Fruit fly (Drosophila melanogaster) whole organism, embryonic: Measurements from ENCODE around the gene Ugt35A1.
A peak's percentile ranks its signal among the peaks of the same experiment; 100 is the strongest.

ENCODE experiments used
- Abd-B ChIP-seq: fragments of 200-800 bp; sonication (Bioruptor generic); optimal IDR thresholded peaks from 2 replicates; lab custom pipeline; 2018; ENCODE audit warnings: missing biosample characterization, mild to moderate bottlenecking, missing genetic modification characterization, moderate library complexity
- B-H1 ChIP-seq: fragments of 200-800 bp; sonication (Bioruptor generic); IDR thresholded peaks from 3 replicates; pipeline ENCODE4 v1.3.6; 2022; ENCODE audit warnings: missing biosample characterization, missing genetic modification characterization
- BEAF-32 ChIP-seq: fragments of 200-800 bp; sonication (Bioruptor generic); optimal IDR thresholded peaks from 3 replicates; lab custom pipeline; 2017; ENCODE audit warnings: missing biosample characterization, missing genetic modification characterization, mild to moderate bottlenecking, moderate library complexity, missing genetic modification reagents
- BtbVII ChIP-seq: fragments of 200-800 bp; sonication (Bioruptor generic); optimal IDR thresholded peaks from 3 replicates; lab custom pipeline; 2017; ENCODE audit warnings: missing biosample characterization, mild to moderate bottlenecking, missing genetic modification characterization
- CG12391 ChIP-seq: fragments of 200-800 bp; sonication (Bioruptor generic); optimal IDR thresholded peaks from 3 replicates; lab custom pipeline; 2018; ENCODE audit warnings: missing biosample characterization, mild to moderate bottlenecking, missing genetic modification characterization, moderate library complexity
- CG12659 ChIP-seq: fragments of 200-800 bp; sonication (Bioruptor generic); optimal IDR thresholded peaks from 3 replicates; lab custom pipeline; 2017; ENCODE audit warnings: mild to moderate bottlenecking, missing biosample characterization, missing genetic modification reagents, missing genetic modification characterization
- CG14965 ChIP-seq: fragments of 200-800 bp; sonication (Bioruptor generic); optimal IDR thresholded peaks from 2 replicates; lab custom pipeline; 2016; ENCODE audit warnings: missing biosample characterization, missing genetic modification characterization, borderline replicate concordance
- CG16863 ChIP-seq: fragments of 200-800 bp; sonication (Bioruptor generic); optimal IDR thresholded peaks from 3 replicates; lab custom pipeline; 2016; ENCODE audit warnings: missing biosample characterization, missing genetic modification characterization
- CG17612 ChIP-seq: fragments of 200-800 bp; sonication (Bioruptor generic); IDR thresholded peaks from 2 replicates; pipeline ENCODE4 v1.3.6; 2022; ENCODE audit warnings: missing biosample characterization, missing genetic modification characterization
- CG18599 ChIP-seq: fragments of 200-800 bp; sonication (Bioruptor generic); optimal IDR thresholded peaks from 3 replicates; lab custom pipeline; 2017; ENCODE audit warnings: missing biosample characterization, missing genetic modification characterization, mild to moderate bottlenecking, moderate library complexity, missing genetic modification reagents
- CG2116 ChIP-seq: fragments of 200-800 bp; sonication (Bioruptor generic); optimal IDR thresholded peaks from 3 replicates; lab custom pipeline; 2018; ENCODE audit warnings: missing biosample characterization, mild to moderate bottlenecking, missing genetic modification characterization
- CG2199 ChIP-seq: fragments of 200-800 bp; sonication (Bioruptor generic); IDR thresholded peaks from 3 replicates; pipeline ENCODE4 v1.3.6; 2022; ENCODE audit warnings: missing biosample characterization, missing genetic modification characterization
- CG31441 ChIP-seq: fragments of 200-800 bp; sonication (Bioruptor generic); IDR thresholded peaks from 2 replicates; pipeline ENCODE4 v1.3.6; 2022; ENCODE audit warnings: missing biosample characterization, missing genetic modification characterization
- CG32772 ChIP-seq: fragments of 200-800 bp; sonication (Bioruptor generic); IDR thresholded peaks from 2 replicates; pipeline ENCODE4 v1.3.6; 2022; ENCODE audit warnings: missing biosample characterization, missing genetic modification characterization
- CG4617 ChIP-seq: fragments of 200-800 bp; sonication (Bioruptor generic); optimal IDR thresholded peaks from 3 replicates; lab custom pipeline; 2016; ENCODE audit warnings: missing biosample characterization, missing genetic modification characterization, borderline replicate concordance
- CG7745 ChIP-seq: fragments of 200-800 bp; sonication (Bioruptor generic); optimal IDR thresholded peaks from 2 replicates; lab custom pipeline; 2018; ENCODE audit warnings: missing biosample characterization, mild to moderate bottlenecking, missing genetic modification characterization, moderate library complexity
- CG7786 ChIP-seq: fragments of 200-800 bp; sonication (Bioruptor generic); optimal IDR thresholded peaks from 2 replicates; lab custom pipeline; 2016; ENCODE audit warnings: missing biosample characterization, missing genetic modification characterization
- CG8359 ChIP-seq: fragments of 200-800 bp; sonication (Bioruptor generic); optimal IDR thresholded peaks from 2 replicates; lab custom pipeline; 2017; ENCODE audit warnings: missing biosample characterization, mild to moderate bottlenecking, missing genetic modification characterization, borderline replicate concordance
- CG8924 ChIP-seq: fragments of 200-800 bp; optimal IDR thresholded peaks from 3 replicates; lab custom pipeline; 2019; ENCODE audit warnings: missing biosample characterization, mild to moderate bottlenecking, missing genetic modification characterization, moderate library complexity
- D19B ChIP-seq: fragments of 200-800 bp; sonication (Bioruptor generic); optimal IDR thresholded peaks from 2 replicates; lab custom pipeline; 2017; ENCODE audit warnings: missing biosample characterization, mild to moderate bottlenecking, missing genetic modification characterization
- Deaf1 ChIP-seq: fragments of 200-800 bp; optimal IDR thresholded peaks from 3 replicates; lab custom pipeline; 2019; ENCODE audit warnings: missing biosample characterization, mild to moderate bottlenecking, missing genetic modification characterization, moderate library complexity
- Dll ChIP-seq: fragments of 200-800 bp; sonication (Bioruptor generic); IDR thresholded peaks from 4 replicates; pipeline ENCODE4 v1.3.6; 2022; ENCODE audit warnings: missing biosample characterization, missing genetic modification characterization; ENCODE audit not compliant: partially characterized antibody
- Ets65A ChIP-seq: fragments of 200-800 bp; sonication (Bioruptor generic); peaks from one replicate; lab custom pipeline; 2016; ENCODE audit warnings: missing biosample characterization, missing genetic modification characterization
- H15 ChIP-seq: fragments of 200-800 bp; sonication (Bioruptor generic); IDR thresholded peaks from 3 replicates; pipeline ENCODE4 v1.3.6; 2022; ENCODE audit warnings: missing biosample characterization, missing genetic modification characterization
- Hmr ChIP-seq: fragments of 200-800 bp; sonication (Bioruptor generic); optimal IDR thresholded peaks from 3 replicates; lab custom pipeline; 2017; ENCODE audit warnings: mild to moderate bottlenecking, missing biosample characterization, missing genetic modification reagents, missing genetic modification characterization
- MBD-R2 ChIP-seq: fragments of 200-800 bp; sonication (Bioruptor generic); IDR thresholded peaks from 2 replicates; pipeline ENCODE4 v1.3.6; 2022; ENCODE audit warnings: missing biosample characterization, missing genetic modification characterization
- MTF-1 ChIP-seq: fragments of 200-800 bp; sonication (Bioruptor generic); optimal IDR thresholded peaks from 2 replicates; lab custom pipeline; 2018; ENCODE audit warnings: missing biosample characterization, mild to moderate bottlenecking, missing genetic modification characterization, borderline replicate concordance
- Max ChIP-seq: fragments of 200-800 bp; sonication (Bioruptor generic); optimal IDR thresholded peaks from 2 replicates; lab custom pipeline; 2016; ENCODE audit warnings: missing biosample characterization, mild to moderate bottlenecking, missing genetic modification characterization
- Sin3A ChIP-seq: fragments of >200 bp; optimal IDR thresholded peaks from 2 replicates; lab custom pipeline; 2018
- Sry-β ChIP-seq: fragments of 200-800 bp; sonication (Bioruptor generic); optimal IDR thresholded peaks from 2 replicates; lab custom pipeline; 2018; ENCODE audit warnings: missing biosample characterization, mild to moderate bottlenecking, missing genetic modification characterization, moderate library complexity
- Xbp1 ChIP-seq: fragments of 200-800 bp; sonication (Bioruptor generic); optimal IDR thresholded peaks from 3 replicates; lab custom pipeline; 2016; ENCODE audit warnings: missing biosample characterization, mild to moderate bottlenecking, missing genetic modification characterization
- al ChIP-seq: fragments of 200-800 bp; sonication (Bioruptor generic); IDR thresholded peaks from 2 replicates; pipeline ENCODE4 v1.3.6; 2022; ENCODE audit warnings: missing biosample characterization, missing genetic modification characterization
- caup ChIP-seq: fragments of 200-800 bp; sonication (Bioruptor generic); optimal IDR thresholded peaks from 3 replicates; lab custom pipeline; 2017; ENCODE audit warnings: missing biosample characterization, mild to moderate bottlenecking, missing genetic modification characterization, moderate library complexity; ENCODE audit not compliant: severe bottlenecking
- gro ChIP-seq: fragments of 200-800 bp; sonication (Bioruptor generic); optimal IDR thresholded peaks from 2 replicates; lab custom pipeline; 2016; ENCODE audit warnings: missing biosample characterization, missing genetic modification characterization
- hth ChIP-seq: fragments of >200 bp; optimal IDR thresholded peaks from 2 replicates; lab custom pipeline; 2017; ENCODE audit warnings: inconsistent platforms
- insv ChIP-seq, 2 experiments: fragments of 200-800 bp; sonication (Bioruptor generic); optimal IDR thresholded peaks; 3 replicates each; lab custom pipeline; 2016 to 2018; ENCODE audit warnings: missing biosample characterization in 2 of 2, missing genetic modification characterization in 2 of 2
- lilli ChIP-seq: fragments of 200-800 bp; sonication (Bioruptor generic); optimal IDR thresholded peaks from 3 replicates; lab custom pipeline; 2016; ENCODE audit warnings: missing biosample characterization, missing genetic modification characterization
- nerfin-2 ChIP-seq: fragments of 200-800 bp; sonication (Bioruptor generic); IDR thresholded peaks from 2 replicates; pipeline ENCODE4 v1.3.6; 2022; ENCODE audit warnings: missing biosample characterization, missing genetic modification characterization; ENCODE audit not compliant: partially characterized antibody
- oc ChIP-seq: fragments of 200-800 bp; sonication (Bioruptor generic); optimal IDR thresholded peaks from 2 replicates; lab custom pipeline; 2018; ENCODE audit warnings: missing biosample characterization, mild to moderate bottlenecking, missing genetic modification characterization, moderate library complexity
- pan ChIP-seq, 4 experiments: fragments of >200 bp in 3 of 4; fragments of 200-800 bp in 1 of 4; sonication (Bioruptor generic) in 1 of 4; optimal IDR thresholded peaks in 3 of 4; IDR thresholded peaks in 1 of 4; 2 replicates each; pipeline versions ENCODE4 v1.3.6 to Lab custom; 2017 to 2022; ENCODE audit warnings: missing biosample characterization in 2 of 4, missing genetic modification characterization in 2 of 4, mixed read lengths in 1 of 4
- peb ChIP-seq: fragments of 200-800 bp; sonication (Bioruptor generic); IDR thresholded peaks from 2 replicates; pipeline ENCODE4 v1.3.6; 2022; ENCODE audit warnings: missing biosample characterization, missing genetic modification characterization
- sc ChIP-seq, 3 experiments: fragments of >200 bp in 2 of 3; fragments of 200-800 bp in 1 of 3; sonication (Bioruptor generic) in 1 of 3; optimal IDR thresholded peaks; 2 replicates in 2 of 3; 3 replicates in 1 of 3; lab custom pipeline; 2017; ENCODE audit warnings: mild to moderate bottlenecking in 1 of 3, missing biosample characterization in 1 of 3, missing genetic modification characterization in 1 of 3, missing genetic modification reagents in 1 of 3
- sim ChIP-seq: fragments of 200-800 bp; sonication (Bioruptor generic); IDR thresholded peaks from 2 replicates; pipeline ENCODE4 v1.3.6; 2022; ENCODE audit warnings: missing biosample characterization, missing genetic modification characterization
- sna ChIP-seq: fragments of 200-800 bp; sonication (Bioruptor generic); IDR thresholded peaks from 2 replicates; pipeline ENCODE4 v1.3.6; 2022; ENCODE audit warnings: missing biosample characterization, missing genetic modification characterization; ENCODE audit not compliant: partially characterized antibody
- ssp ChIP-seq: fragments of 200-800 bp; sonication (Bioruptor generic); IDR thresholded peaks from 2 replicates; pipeline ENCODE4 v1.3.6; 2022; ENCODE audit warnings: missing biosample characterization, missing genetic modification characterization
- sug ChIP-seq: fragments of 200-800 bp; optimal IDR thresholded peaks from 2 replicates; lab custom pipeline; 2019; ENCODE audit warnings: missing biosample characterization, mild to moderate bottlenecking, missing genetic modification characterization, moderate library complexity
- trh ChIP-seq: fragments of 200-800 bp; sonication (Bioruptor generic); optimal IDR thresholded peaks from 2 replicates; lab custom pipeline; 2016; ENCODE audit warnings: missing biosample characterization, missing genetic modification characterization
- vnd ChIP-seq: fragments of 200-800 bp; sonication (Bioruptor generic); IDR thresholded peaks from 3 replicates; pipeline ENCODE4 v1.3.6; 2022; ENCODE audit warnings: missing biosample characterization, missing genetic modification characterization; ENCODE audit not compliant: partially characterized antibody
- vvl ChIP-seq: fragments of 200-800 bp; sonication (Bioruptor generic); IDR thresholded peaks from 2 replicates; pipeline ENCODE4 v1.3.6; 2022; ENCODE audit warnings: missing biosample characterization, missing genetic modification characterization
- zfh1 ChIP-seq: fragments of 200-800 bp; sonication (Bioruptor generic); IDR thresholded peaks from 3 replicates; pipeline ENCODE4 v1.3.6; 2022; ENCODE audit warnings: missing biosample characterization, missing genetic modification characterization

Ugt35A1 gene

DNA sequence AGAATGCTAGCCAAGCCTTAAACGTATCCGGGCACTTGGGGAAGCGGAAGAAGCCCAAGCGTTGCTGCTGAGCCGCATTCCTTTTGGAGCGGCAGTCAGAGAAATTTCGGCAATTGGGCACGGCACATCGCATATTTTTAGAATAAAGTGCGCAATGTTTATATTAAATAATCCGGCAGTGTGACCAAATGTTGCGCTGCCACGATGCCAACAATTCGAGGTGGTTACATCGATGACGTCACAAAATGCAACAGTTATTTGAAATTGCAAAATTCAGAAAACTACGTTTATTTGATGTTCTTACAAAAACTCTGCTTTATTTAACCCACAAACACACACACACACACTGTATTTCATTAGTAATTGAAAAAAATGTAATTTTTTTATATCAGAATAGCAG lies 47.4 kb upstream of the Ugt35A1 start, which contains the start of gene CG6689 (continued):
- TF ChIP-seq CG2199 (GFP tag; lab: Robert Waterston, UW) (no peak), MTF-1 (GFP tag; lab: Kevin White, UChicago) (peak; percentile 5), vvl (peak; percentile 78), CG12391 (tag; lab: Kevin White, UChicago) (peak; percentile 33), D19B (GFP tag; lab: Kevin White, UChicago) (no peak), Abd-B (no peak), gro (GFP tag; lab: Kevin White, UChicago) (peak; percentile 47), al (GFP tag; lab: Robert Waterston, UW) (no peak), vnd (GFP tag; lab: Robert Waterston, UW) (no peak), MBD-R2 (peak; percentile 94), CG8924 (tag; lab: Kevin White, UChicago) (peak; percentile 21), CG7786 (GFP tag; lab: Kevin White, UChicago) (no peak), CG17612 (GFP tag; lab: Robert Waterston, UW) (no peak), sc (optimal IDR thresholded peaks at IDR 0.05; lab: Kevin White, UChicago) (no peak), sc (GFP tag; optimal IDR thresholded peaks at IDR 0.05; lab: Kevin White, UChicago) (no peak), Hmr (GFP tag; lab: Kevin White, UChicago) (peak; percentile 31), zfh1 (no peak), BEAF-32 (peak; percentile 31), BtbVII (peak; percentile 58), ssp (GFP tag; lab: Robert Waterston, UW) (peak; percentile 79), caup (GFP tag; lab: Kevin White, UChicago) (no peak), Max (GFP tag; lab: Kevin White, UChicago) (no peak), sna (GFP tag; lab: Robert Waterston, UW) (no peak), hth (lab: Kevin White, UChicago) (no peak), CG31441 (GFP tag; lab: Robert Waterston, UW) (no peak), Sin3A (lab: Kevin White, UChicago) (peak; percentile 42), H15 (no peak), sim (no peak), CG7745 (no peak), CG4617 (GFP tag; lab: Kevin White, UChicago) (peak; percentile 82), CG16863 (GFP tag; lab: Kevin White, UChicago) (no peak), peb (GFP tag; lab: Robert Waterston, UW) (no peak), CG18599 (no peak), oc (tag; lab: Kevin White, UChicago) (peak; percentile 63), lilli (GFP tag; lab: Kevin White, UChicago) (peak; percentile 43), CG2116 (GFP tag; lab: Kevin White, UChicago) (peak; percentile 80), CG12659 (peak; percentile 55), trh (GFP tag; lab: Kevin White, UChicago) (no peak), CG32772 (GFP tag; lab: Robert Waterston, UW) (no peak), insv (GFP tag; optimal IDR thresholded peaks at IDR 0.05; lab: Kevin White, UChicago) (no peak), sug (tag; lab: Kevin White, UChicago) (peak; percentile 25), Dll (GFP tag; lab: Robert Waterston, UW) (no peak), Sry-β (no peak), Xbp1 (GFP tag; lab: Kevin White, UChicago) (no peak), CG8359 (no peak), CG14965 (GFP tag; lab: Kevin White, UChicago) (no peak), Deaf1 (tag; lab: Kevin White, UChicago) (no peak), nerfin-2 (GFP tag; lab: Robert Waterston, UW) (no peak), pan (optimal IDR thresholded peaks at IDR 0.05; lab: Kevin White, UChicago) (no peak), pan (GFP tag; optimal IDR thresholded peaks at IDR 0.05 in 1 of 2, IDR thresholded peaks at IDR 0.05 in 1 of 2) (no peak), B-H1 (GFP tag; lab: Robert Waterston, UW) (no peak), Ets65A (no peak)
